Fruit fly (Drosophila melanogaster): Measurements from ENCODE around the gene CG33687.
A peak's percentile ranks its signal among the peaks of the same experiment; 100 is the strongest.

Gene CG33687

dm6 chr3L:16178433-16178832 is 19.2 kb upstream of the CG33687 start:
- TF ChIP-seq CG13204 (GFP tag; optimal IDR thresholded peaks at IDR 0.05) (peak; percentile 84), Snoo (tag; optimal IDR thresholded peaks at IDR 0.05) (peak; percentile 79), Pif1A (GFP tag; optimal IDR thresholded peaks at IDR 0.05) (peak; percentile 11), fd96Ca (GFP tag; IDR thresholded peaks at IDR 0.05) (no peak), EcR (GFP tag; optimal IDR thresholded peaks at IDR 0.05) (peak; percentile 74)

DNA sequence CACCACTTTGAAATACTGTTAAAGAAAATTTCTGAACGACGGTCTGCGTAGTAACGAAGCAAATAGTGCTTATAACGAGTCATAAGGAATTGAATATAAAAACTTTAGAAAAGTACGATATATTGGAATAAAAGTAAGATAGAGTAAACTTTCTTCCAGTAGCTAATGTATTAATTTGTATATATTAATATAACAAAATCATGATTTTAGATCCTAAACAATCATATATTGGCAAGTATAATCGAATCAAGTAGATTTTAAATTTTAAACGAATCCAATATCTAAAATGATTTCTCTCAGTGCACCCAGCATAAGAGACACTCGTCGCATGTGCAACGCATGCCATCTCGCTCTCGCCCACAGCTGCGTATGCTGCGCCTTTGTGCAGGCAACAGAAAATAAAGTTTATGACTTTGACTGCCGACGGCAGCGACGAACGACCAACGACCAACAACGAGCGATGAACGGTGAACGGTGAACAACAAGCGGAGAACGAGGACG is 16.3 kb upstream of the CG33687 start:
- TF ChIP-seq CG9948 (tag; optimal IDR thresholded peaks at IDR 0.05) (peak; percentile 89), EcR (GFP tag; optimal IDR thresholded peaks at IDR 0.05) (peak; percentile 15), Pif1B (GFP tag; optimal IDR thresholded peaks at IDR 0.05) (peak; percentile 52), CG8301 (tag; optimal IDR thresholded peaks at IDR 0.05) (peak; percentile 70), Pif1A (GFP tag; optimal IDR thresholded peaks at IDR 0.05) (peak; percentile 57), CG32121 (GFP tag; IDR thresholded peaks at IDR 0.05) (no peak; the same call in 1 of the 2 replicates), CG15710 (tag; optimal IDR thresholded peaks at IDR 0.05) (peak; percentile 75), CG17806 (tag; optimal IDR thresholded peaks at IDR 0.05) (peak; percentile 87), Snoo (tag; optimal IDR thresholded peaks at IDR 0.05) (peak; percentile 88), CG34367 (tag; optimal IDR thresholded peaks at IDR 0.05) (peak; percentile 57), CG8159 (tag; optimal IDR thresholded peaks at IDR 0.05) (peak; percentile 87), Ets98B (GFP tag; IDR thresholded peaks at IDR 0.05) (peak; percentile 73), D1 (tag; optimal IDR thresholded peaks at IDR 0.05) (peak; percentile 94), fd96Ca (GFP tag; IDR thresholded peaks at IDR 0.05) (peak; percentile 52; the same call in 1 of the 3 replicates), CG4496 (GFP tag; IDR thresholded peaks at IDR 0.05) (no peak; the same call in 2 of the 3 replicates), CG14655 (GFP tag; optimal IDR thresholded peaks at IDR 0.05) (peak; percentile 85), CG12605 (GFP tag; IDR thresholded peaks at IDR 0.05) (peak; percentile 41; the same call in 1 of the 2 replicates), CG10348 (GFP tag; IDR thresholded peaks at IDR 0.05) (no peak), gl (tag; optimal IDR thresholded peaks at IDR 0.05) (peak; percentile 55), rn (GFP tag; IDR thresholded peaks at IDR 0.05) (peak; percentile 41; the same call in 1 of the 2 replicates), CG13204 (GFP tag; optimal IDR thresholded peaks at IDR 0.05) (peak; percentile 92)

DNA sequence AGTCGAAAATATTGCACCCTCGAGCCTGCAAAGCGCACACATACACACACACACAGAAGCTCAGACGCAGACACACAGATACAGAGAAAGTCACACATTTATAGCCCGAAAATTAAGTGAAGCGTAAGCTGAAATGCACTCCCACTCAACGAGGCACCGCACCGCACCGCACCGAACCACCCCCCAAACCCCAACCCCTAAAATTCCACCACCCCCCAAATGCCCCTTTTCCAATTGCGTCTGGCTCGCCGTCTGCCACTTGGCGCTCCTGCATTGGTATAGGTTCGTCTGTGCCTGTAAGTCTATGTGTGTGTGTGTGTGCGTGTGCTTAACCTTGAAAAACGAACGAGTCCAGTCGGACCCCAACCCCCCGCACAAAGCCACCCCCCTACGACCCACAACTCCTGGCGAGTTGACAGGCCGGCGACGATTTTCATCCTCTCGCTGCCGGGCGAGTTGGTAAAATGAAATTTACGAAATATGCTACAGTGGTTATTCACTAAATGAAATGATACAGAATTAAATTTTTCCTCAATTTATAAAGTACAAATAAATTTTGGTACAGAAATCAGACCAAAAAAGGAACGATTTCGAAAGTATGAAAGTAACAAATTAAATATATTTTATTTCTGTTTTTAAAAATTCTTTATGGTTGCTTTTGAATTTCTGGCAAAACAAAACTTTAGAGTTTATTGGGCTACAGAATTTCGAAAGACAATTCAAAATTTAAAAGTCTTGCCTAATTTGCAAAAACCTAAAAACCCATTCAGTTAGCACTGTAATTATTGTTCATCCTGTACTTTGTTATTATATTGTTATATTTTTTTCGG is 14.8 kb upstream of the CG33687 start:
- peak; percentile 40 for TF ChIP-seq Pif1A (GFP tag; optimal IDR thresholded peaks at IDR 0.05)
- peak; percentile 75 for TF ChIP-seq CG13204 (GFP tag; optimal IDR thresholded peaks at IDR 0.05)
- no peak for TF ChIP-seq gl (tag; optimal IDR thresholded peaks at IDR 0.05)
- peak; percentile 19 for TF ChIP-seq CG15710 (tag; optimal IDR thresholded peaks at IDR 0.05)
- TF ChIP-seq CG17806 (tag; optimal IDR thresholded peaks at IDR 0.05) = peak; percentile 43
- TF ChIP-seq CG9948 (tag; optimal IDR thresholded peaks at IDR 0.05) = peak; percentile 51
- TF ChIP-seq CG8159 (tag; optimal IDR thresholded peaks at IDR 0.05) = peak; percentile 65
- TF ChIP-seq rn (GFP tag; IDR thresholded peaks at IDR 0.05) = no peak

- TF ChIP-seq CG4496 (GFP tag; IDR thresholded peaks at IDR 0.05) (no peak), Snoo (tag; optimal IDR thresholded peaks at IDR 0.05) (peak; percentile 10), CG13204 (GFP tag; optimal IDR thresholded peaks at IDR 0.05) (peak; percentile 15), CG12605 (GFP tag; IDR thresholded peaks at IDR 0.05) (no peak)
These were observed 14.2 kb upstream of the CG33687 start for dm6 chr3L:16183493-16183892.

DNA sequence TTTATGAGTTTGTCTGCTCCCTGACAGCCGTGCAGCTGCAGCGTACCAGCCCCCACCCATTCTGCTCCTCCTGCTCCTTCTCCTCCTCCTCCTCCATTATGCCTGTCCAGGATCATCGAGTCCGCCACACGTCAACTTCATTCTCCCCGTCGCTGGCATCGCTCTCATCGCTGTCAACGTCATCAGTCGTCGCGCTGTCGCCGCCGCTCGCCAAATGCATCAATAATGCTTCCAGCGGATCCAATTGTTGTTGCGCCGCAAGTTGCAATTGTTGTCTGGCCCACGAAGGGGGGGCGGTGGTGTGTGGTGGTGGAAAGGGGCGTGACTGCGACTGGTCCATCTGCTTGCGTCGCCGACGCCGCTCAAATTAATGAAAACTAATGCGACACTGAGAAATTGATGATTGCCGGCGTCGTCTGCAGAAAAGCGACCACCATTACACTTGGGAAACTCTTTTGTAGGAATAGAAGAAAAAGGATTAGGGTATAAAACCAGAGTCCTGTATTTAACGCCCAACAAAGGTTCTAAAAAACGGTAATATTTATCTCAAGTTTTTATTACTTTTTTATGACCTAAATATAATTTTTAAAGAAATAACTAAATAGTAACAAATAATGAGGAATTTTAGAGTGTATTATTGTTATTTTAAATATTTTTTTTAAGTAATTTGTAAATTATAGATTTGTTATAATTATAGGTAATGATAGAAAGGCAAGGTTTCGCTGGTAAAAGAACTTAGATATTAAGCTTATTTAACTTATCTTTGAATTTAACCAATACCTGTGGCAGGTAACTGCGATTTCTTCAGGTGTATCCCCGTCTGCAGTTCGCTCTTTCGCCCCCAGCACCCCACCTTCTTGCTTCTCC is 8.4 kb upstream of the CG33687 start:
- TF ChIP-seq CG34367 (tag; optimal IDR thresholded peaks at IDR 0.05) (no peak), CG32121 (GFP tag; IDR thresholded peaks at IDR 0.05) (no peak), gl (tag; optimal IDR thresholded peaks at IDR 0.05) (no peak), CG15710 (tag; optimal IDR thresholded peaks at IDR 0.05) (peak; percentile 44), Ets98B (GFP tag; IDR thresholded peaks at IDR 0.05) (no peak), EcR (GFP tag; optimal IDR thresholded peaks at IDR 0.05) (peak; percentile 26), CG17806 (tag; optimal IDR thresholded peaks at IDR 0.05) (peak; percentile 57), rn (GFP tag; IDR thresholded peaks at IDR 0.05) (no peak), fd96Ca (GFP tag; IDR thresholded peaks at IDR 0.05) (no peak), Pif1A (GFP tag; optimal IDR thresholded peaks at IDR 0.05) (no peak), CG8159 (tag; optimal IDR thresholded peaks at IDR 0.05) (peak; percentile 64), CG14655 (GFP tag; optimal IDR thresholded peaks at IDR 0.05) (peak; percentile 44), D1 (tag; optimal IDR thresholded peaks at IDR 0.05) (no peak), CG13204 (GFP tag; optimal IDR thresholded peaks at IDR 0.05) (peak; percentile 90), CG9948 (tag; optimal IDR thresholded peaks at IDR 0.05) (peak; percentile 51), Snoo (tag; optimal IDR thresholded peaks at IDR 0.05) (peak; percentile 54), CG4496 (GFP tag; IDR thresholded peaks at IDR 0.05) (no peak), CG10348 (GFP tag; IDR thresholded peaks at IDR 0.05) (no peak), CG8301 (tag; optimal IDR thresholded peaks at IDR 0.05) (no peak), CG12605 (GFP tag; IDR thresholded peaks at IDR 0.05) (no peak), Pif1B (GFP tag; optimal IDR thresholded peaks at IDR 0.05) (no peak)

All from whole organism, pupa.